Worm (Caenorhabditis elegans) whole organism, early embryonic: ENCODE measurements around the gene nbs-1.

Experiments
- B0310.2 ChIP-seq: sonication (generic microtip); optimal IDR thresholded peaks from 2 replicates; lab custom pipeline; 2016; ENCODE audit warnings: mild to moderate bottlenecking, missing genetic modification characterization, missing compliant biosample characterization
- F13C5.2 ChIP-seq: sonication (generic microtip); optimal IDR thresholded peaks from 2 replicates; lab custom pipeline; 2017; ENCODE audit warnings: mild to moderate bottlenecking, missing genetic modification characterization, inconsistent platforms, missing compliant biosample characterization
- aly-1 ChIP-seq: sonication (generic microtip); optimal IDR thresholded peaks from 2 replicates; lab custom pipeline; 2016; ENCODE audit warnings: missing genetic modification characterization, missing compliant biosample characterization
- ama-1 ChIP-seq: fragments of 150-350 bp; optimal IDR thresholded peaks from 2 replicates; lab custom pipeline; 2014
- ceh-13 ChIP-seq: fragments of 200-800 bp; sonication (Bioruptor generic); optimal IDR thresholded peaks from 2 replicates; lab custom pipeline; 2018; ENCODE audit warnings: mild to moderate bottlenecking, missing genetic modification characterization, missing compliant biosample characterization
- ceh-36 ChIP-seq: sonication (generic microtip); optimal IDR thresholded peaks from 2 replicates; lab custom pipeline; 2016; ENCODE audit warnings: missing genetic modification characterization, inconsistent platforms, missing compliant biosample characterization
- ets-7 ChIP-seq: sonication (generic microtip); optimal IDR thresholded peaks from 2 replicates; lab custom pipeline; 2016; ENCODE audit warnings: missing genotype, missing genetic modification characterization, missing compliant biosample characterization
- flt-1 ChIP-seq: fragments of 200-800 bp; sonication (Bioruptor generic); IDR thresholded peaks from 2 replicates; pipeline ENCODE4 v1.3.6; 2022; ENCODE audit warnings: missing genetic modification characterization, missing compliant biosample characterization
- hmbx-1 ChIP-seq: sonication (generic microtip); optimal IDR thresholded peaks from 2 replicates; lab custom pipeline; 2016; ENCODE audit warnings: mild to moderate bottlenecking, missing genetic modification characterization, missing compliant biosample characterization
- hmg-4 ChIP-seq: fragments of 200-800 bp; sonication (Bioruptor generic); optimal IDR thresholded peaks from 2 replicates; lab custom pipeline; 2018; ENCODE audit warnings: mild to moderate bottlenecking, missing genetic modification characterization, missing compliant biosample characterization
- hnd-1 ChIP-seq: sonication (generic microtip); optimal IDR thresholded peaks from 2 replicates; lab custom pipeline; 2016; ENCODE audit warnings: missing genetic modification characterization, missing compliant biosample characterization
- pes-1 ChIP-seq: fragments of 200-800 bp; sonication (Bioruptor generic); IDR thresholded peaks from 2 replicates; pipeline ENCODE4 v1.3.6; 2022; ENCODE audit warnings: missing genetic modification reagents, missing genetic modification characterization, missing compliant biosample characterization
- scrt-1 ChIP-seq: fragments of 200-800 bp; sonication (Bioruptor generic); IDR thresholded peaks from 2 replicates; pipeline ENCODE4 v1.3.6; 2022; ENCODE audit warnings: missing genetic modification characterization, missing compliant biosample characterization
- sea-1 ChIP-seq: fragments of 200-800 bp; sonication (Bioruptor generic); conservative IDR thresholded peaks from 2 replicates; pipeline ENCODE4 v1.3.6; 2022; ENCODE audit warnings: missing genetic modification characterization, missing compliant biosample characterization
- tbx-11 ChIP-seq: fragments of 200-800 bp; sonication (Bioruptor generic); IDR thresholded peaks from 2 replicates; pipeline ENCODE4 v1.3.6; 2022; ENCODE audit warnings: missing genetic modification characterization, missing compliant biosample characterization
- tbx-37 ChIP-seq: fragments of 200-800 bp; sonication (Bioruptor generic); conservative IDR thresholded peaks from 2 replicates; pipeline ENCODE4 v1.3.6; 2022; ENCODE audit warnings: missing genetic modification reagents, missing genetic modification characterization, missing compliant biosample characterization
- tra-4 ChIP-seq: sonication (generic microtip); optimal IDR thresholded peaks from 2 replicates; lab custom pipeline; 2017; ENCODE audit warnings: missing genetic modification characterization, missing compliant biosample characterization

The nbs-1 gene

DNA sequence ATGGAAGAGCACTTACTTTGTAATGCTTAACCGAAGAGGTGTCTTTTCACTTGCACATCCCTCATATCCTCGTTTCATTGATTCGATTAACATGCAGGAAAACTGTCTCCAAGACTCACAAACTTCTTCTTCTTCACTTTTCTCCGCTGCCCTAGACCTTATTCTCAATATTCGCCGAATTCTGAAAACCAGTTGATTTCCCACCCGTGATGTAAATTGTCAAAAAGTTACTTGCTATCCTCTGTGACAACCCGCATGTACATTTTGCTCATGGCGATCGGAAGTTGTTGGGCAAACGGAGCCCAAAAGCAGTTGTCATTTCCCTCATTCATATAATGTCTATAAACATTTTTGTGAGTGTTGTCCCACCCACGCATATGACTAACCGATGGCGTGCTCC, 14.1 kb upstream of the nbs-1 start:
- TF ChIP-seq F13C5.2 (tag; lab: Kevin White, UChicago), result no peak
- TF ChIP-seq hmg-4, result no peak
- no peak for TF ChIP-seq tbx-37 (GFP tag; lab: Robert Waterston, UW)
- no peak for TF ChIP-seq ceh-36
- no peak for TF ChIP-seq tra-4 (tag; lab: Kevin White, UChicago)
- TF ChIP-seq ceh-13 (GFP tag; lab: Kevin White, UChicago), result no peak
- TF ChIP-seq scrt-1 (GFP tag; lab: Robert Waterston, UW), result no peak
- TF ChIP-seq sea-1 (GFP tag; lab: Robert Waterston, UW), result no peak
- TF ChIP-seq ama-1 (lab: Kevin White, UChicago), result no peak
- TF ChIP-seq ets-7 (tag; lab: Kevin White, UChicago), result no peak

DNA sequence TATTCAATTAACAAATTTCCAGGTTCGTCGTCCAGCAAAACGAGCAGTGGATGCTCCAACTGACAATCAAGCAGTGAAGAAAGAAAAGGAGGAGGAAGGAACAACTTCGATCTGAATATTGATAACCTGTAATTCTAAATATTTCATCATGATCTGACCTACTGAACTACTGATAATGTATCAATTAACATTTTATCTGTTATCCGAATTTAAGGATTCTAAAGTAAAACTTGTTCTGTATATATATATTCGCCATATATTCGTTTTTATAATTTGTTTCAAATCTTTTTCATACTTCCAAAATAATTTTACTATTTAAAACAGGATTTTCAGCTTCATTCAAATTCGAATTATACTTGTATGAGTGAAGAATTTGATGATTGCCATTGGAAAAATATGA, 11.6 kb upstream of the nbs-1 start, which contains the start of gene apc-17:
apc-17 (plus strand) TSS at position 301 of the 400 bp plus-strand sequence.
- TF ChIP-seq ceh-36, result no peak
- TF ChIP-seq flt-1 (GFP tag; lab: Robert Waterston, UW), result no peak
- no peak for TF ChIP-seq tbx-37 (GFP tag; lab: Robert Waterston, UW)
- TF ChIP-seq hmg-4, result no peak
- TF ChIP-seq hmbx-1 (tag; lab: Kevin White, UChicago), result no peak
- TF ChIP-seq tbx-11 (GFP tag; lab: Robert Waterston, UW), result no peak
- TF ChIP-seq tra-4 (tag; lab: Kevin White, UChicago), result no peak
- TF ChIP-seq sea-1 (GFP tag; lab: Robert Waterston, UW), result no peak
- no peak for TF ChIP-seq aly-1 (tag; lab: Kevin White, UChicago)
- no peak for TF ChIP-seq scrt-1 (GFP tag; lab: Robert Waterston, UW)
- TF ChIP-seq B0310.2, result no peak

DNA sequence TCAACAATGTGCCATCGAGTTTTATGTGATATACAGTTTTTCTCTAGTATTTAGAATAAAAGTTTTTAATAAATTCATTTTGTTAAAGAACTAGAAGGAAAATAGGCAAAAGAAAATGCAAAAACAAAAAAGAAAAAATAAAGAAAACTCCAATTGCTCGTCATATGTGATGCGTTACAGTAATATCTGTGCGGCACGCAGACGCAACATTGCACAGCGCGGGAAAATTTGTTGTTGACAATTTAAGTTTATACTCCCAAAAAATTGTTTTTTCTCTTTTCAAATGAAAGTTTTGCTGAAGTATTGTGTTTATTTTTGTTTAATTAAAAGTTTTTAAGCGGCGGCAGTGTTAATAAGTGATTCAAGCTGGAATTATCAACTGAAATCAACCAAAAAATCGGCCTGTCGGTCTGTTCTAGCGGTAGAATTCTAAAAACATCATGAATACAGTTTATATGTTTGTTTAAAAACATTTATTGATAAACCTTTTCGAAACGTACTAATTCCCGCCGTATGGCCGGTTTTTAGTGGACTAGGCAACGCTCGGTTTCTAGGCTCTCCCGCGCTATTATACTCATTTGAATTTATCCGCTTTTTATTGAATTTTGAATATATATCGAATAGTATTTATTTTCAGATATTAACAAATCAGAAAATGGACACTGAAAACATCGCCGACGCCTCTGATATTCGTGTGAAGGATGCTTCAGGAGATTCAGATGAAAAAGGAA, 9.9 kb upstream of the nbs-1 start, which contains the start of gene nasp-1:
nasp-1 (plus strand) TSS at position 632 of the 731 bp plus-strand sequence.
- TF ChIP-seq ets-7 (tag; lab: Kevin White, UChicago) (no peak), flt-1 (GFP tag; lab: Robert Waterston, UW) (no peak), tbx-37 (GFP tag; lab: Robert Waterston, UW) (no peak), tbx-11 (GFP tag; lab: Robert Waterston, UW) (no peak), hmbx-1 (tag; lab: Kevin White, UChicago) (no peak), scrt-1 (GFP tag; lab: Robert Waterston, UW) (no peak), sea-1 (GFP tag; lab: Robert Waterston, UW) (no peak), hmg-4 (no peak), pes-1 (GFP tag; lab: Robert Waterston, UW) (no peak)

DNA sequence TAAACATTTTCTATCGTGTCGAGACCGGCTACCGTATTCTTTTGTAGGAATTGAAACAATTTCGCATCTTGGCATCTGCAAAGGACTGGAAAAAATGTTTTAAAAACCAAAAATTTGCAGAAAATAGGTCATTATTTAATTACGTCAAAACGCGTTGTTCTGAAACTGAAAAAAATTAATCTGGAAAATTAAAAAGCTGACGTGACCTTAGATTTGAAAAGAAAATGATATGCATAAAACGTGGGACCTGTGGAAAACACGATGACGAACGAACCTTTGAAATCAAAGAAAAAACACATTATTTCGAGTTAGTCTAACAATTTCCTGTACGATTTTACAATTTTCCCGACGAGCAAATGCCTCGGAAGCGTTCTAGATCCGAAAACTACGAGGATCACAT, 7.9 kb upstream of the nbs-1 start, which contains the start of gene C09H10.9:
C09H10.9 (plus strand) TSS at position 301 of the 400 bp plus-strand sequence.
- TF ChIP-seq hmbx-1 (tag; lab: Kevin White, UChicago) (no peak), scrt-1 (GFP tag; lab: Robert Waterston, UW) (no peak), aly-1 (tag; lab: Kevin White, UChicago) (no peak)

ce11 chrII:11103657-11104056, 7.4 kb upstream of the nbs-1 start, which contains the start of gene C09H10.5:
C09H10.5 (minus strand) TSS chrII:11103757.
- TF ChIP-seq B0310.2, result no peak
- no peak for TF ChIP-seq hmbx-1 (tag; lab: Kevin White, UChicago)
- TF ChIP-seq F13C5.2 (tag; lab: Kevin White, UChicago), result no peak
- no peak for TF ChIP-seq pes-1 (GFP tag; lab: Robert Waterston, UW)
- TF ChIP-seq tra-4 (tag; lab: Kevin White, UChicago), result no peak
- no peak for TF ChIP-seq ceh-13 (GFP tag; lab: Kevin White, UChicago)
- no peak for TF ChIP-seq scrt-1 (GFP tag; lab: Robert Waterston, UW)
- TF ChIP-seq ets-7 (tag; lab: Kevin White, UChicago), result no peak

ce11 chrII:11103052-11103451, 6.8 kb upstream of the nbs-1 start:
- TF ChIP-seq tbx-11 (GFP tag; lab: Robert Waterston, UW) (no peak), F13C5.2 (tag; lab: Kevin White, UChicago) (peak; percentile 10)

DNA sequence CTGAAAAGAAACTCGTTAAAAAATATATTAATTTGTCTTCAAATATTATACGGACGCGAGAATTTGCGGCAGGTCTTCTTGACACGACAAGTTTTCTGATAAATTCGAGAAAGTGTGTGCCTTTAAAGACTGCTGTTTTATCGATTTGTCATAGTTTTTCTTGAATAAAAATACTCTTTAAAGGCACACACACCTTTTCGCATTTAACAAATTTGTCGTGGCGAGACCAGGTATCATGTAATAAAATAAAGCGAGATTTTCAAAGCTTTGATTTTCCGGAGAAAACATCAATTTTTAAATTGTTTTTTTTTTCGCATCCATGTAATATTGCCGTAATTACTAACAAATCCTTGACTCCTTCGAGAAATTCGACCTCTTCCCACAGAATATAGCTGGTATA, 4.9 kb upstream of the nbs-1 start:
- TF ChIP-seq tbx-37 (GFP tag; lab: Robert Waterston, UW) (no peak), tra-4 (tag; lab: Kevin White, UChicago) (no peak), pes-1 (GFP tag; lab: Robert Waterston, UW) (no peak), hmg-4 (no peak), sea-1 (GFP tag; lab: Robert Waterston, UW) (no peak), ceh-36 (no peak), ets-7 (tag; lab: Kevin White, UChicago) (no peak), aly-1 (tag; lab: Kevin White, UChicago) (no peak), tbx-11 (GFP tag; lab: Robert Waterston, UW) (no peak), F13C5.2 (tag; lab: Kevin White, UChicago) (no peak), ama-1 (lab: Kevin White, UChicago) (no peak), hmbx-1 (tag; lab: Kevin White, UChicago) (no peak), flt-1 (GFP tag; lab: Robert Waterston, UW) (no peak), B0310.2 (no peak)

- TF ChIP-seq ceh-36, result no peak
- no peak for TF ChIP-seq tbx-11 (GFP tag; lab: Robert Waterston, UW)
- no peak for TF ChIP-seq flt-1 (GFP tag; lab: Robert Waterston, UW)
- TF ChIP-seq hnd-1, result no peak
- TF ChIP-seq hmg-4, result no peak
- no peak for TF ChIP-seq F13C5.2 (tag; lab: Kevin White, UChicago)
- no peak for TF ChIP-seq scrt-1 (GFP tag; lab: Robert Waterston, UW)
- no peak for TF ChIP-seq B0310.2
- TF ChIP-seq pes-1 (GFP tag; lab: Robert Waterston, UW), result no peak
- no peak for TF ChIP-seq tbx-37 (GFP tag; lab: Robert Waterston, UW)
- TF ChIP-seq ama-1 (lab: Kevin White, UChicago), result no peak
- no peak for TF ChIP-seq sea-1 (GFP tag; lab: Robert Waterston, UW)
- no peak for TF ChIP-seq ets-7 (tag; lab: Kevin White, UChicago)
- no peak for TF ChIP-seq hmbx-1 (tag; lab: Kevin White, UChicago)
- no peak for TF ChIP-seq aly-1 (tag; lab: Kevin White, UChicago)
Observed at ce11 chrII:11099841-11100240, 3.6 kb upstream of the nbs-1 start, which contains the start of gene C09H10.4. C09H10.4 (plus strand) TSS chrII:11100141.
